Fruit fly (Drosophila melanogaster): ENCODE results near the gene CG17570.

The CG17570 gene

DNA sequence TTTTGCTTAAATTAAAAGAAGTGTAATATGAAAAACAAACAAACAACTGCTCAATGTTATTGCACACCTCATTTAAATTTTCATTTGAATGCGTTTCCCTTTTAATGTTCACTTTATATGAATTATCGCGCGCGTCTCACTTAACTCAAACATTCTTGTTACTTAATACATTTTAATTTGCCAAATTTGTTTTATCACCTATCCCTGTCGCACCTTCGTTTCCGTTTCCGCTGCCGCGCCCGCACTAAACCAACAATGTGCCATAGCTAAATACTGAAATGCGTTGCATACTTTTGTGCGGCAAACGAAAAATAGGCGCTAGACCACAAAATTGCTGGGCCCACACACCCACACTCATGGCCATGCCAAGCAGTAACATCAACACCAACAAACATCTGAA lies 23.0 kb upstream of the CG17570 start (continued):
- TF ChIP-seq ken (GFP tag; IDR thresholded peaks at IDR 0.05) (peak; percentile 50; the same call in 2 of the 3 replicates), CG7271 (tag; optimal IDR thresholded peaks at IDR 0.05) (peak; percentile 97), Deaf1 (tag; optimal IDR thresholded peaks at IDR 0.05) (no peak), salm (tag; optimal IDR thresholded peaks at IDR 0.05) (peak; percentile 31), fd102C (GFP tag; optimal IDR thresholded peaks at IDR 0.05) (peak; percentile 81), CG3838 (GFP tag; optimal IDR thresholded peaks at IDR 0.05) (no peak), CG2889 (GFP tag; IDR thresholded peaks at IDR 0.05) (no peak), CG11456 (GFP tag; IDR thresholded peaks at IDR 0.05) (peak; percentile 80), schlank (tag; optimal IDR thresholded peaks at IDR 0.05) (peak; percentile 57), lilli (GFP tag; optimal IDR thresholded peaks at IDR 0.05) (no peak), CG16863 (GFP tag; optimal IDR thresholded peaks at IDR 0.05) (peak; percentile 30), rib (GFP tag; IDR thresholded peaks at IDR 0.05) (no peak), BtbVII (GFP tag; optimal IDR thresholded peaks at IDR 0.05) (peak; percentile 65), CG2678 (tag; optimal IDR thresholded peaks at IDR 0.05) (peak; percentile 35), dysf (GFP tag; IDR thresholded peaks at IDR 0.05) (peak; percentile 23; the same call in 1 of the 3 replicates), BEAF-32 (GFP tag; optimal IDR thresholded peaks at IDR 0.05) (no peak), CG2712 (tag; optimal IDR thresholded peaks at IDR 0.05) (peak; percentile 17), CG18619 (GFP tag; optimal IDR thresholded peaks at IDR 0.05) (peak; percentile 75), ase (GFP tag; IDR thresholded peaks at IDR 0.05) (peak; percentile 9; the same call in 1 of the 3 replicates), gfzf (GFP tag; optimal IDR thresholded peaks at IDR 0.05) (no peak), CG11398 (GFP tag; optimal IDR thresholded peaks at IDR 0.05) (peak; percentile 4), bcd (GFP tag; optimal IDR thresholded peaks at IDR 0.05) (peak; percentile 3), Ets65A (GFP tag) (no peak), Nf-YA (GFP tag; IDR thresholded peaks at IDR 0.05) (peak; percentile 54; the same call in 1 of the 2 replicates), HLHmδ (GFP tag; optimal IDR thresholded peaks at IDR 0.05) (peak; percentile 96), oc (tag; optimal IDR thresholded peaks at IDR 0.05) (peak; percentile 59), Dip2 (GFP tag; IDR thresholded peaks at IDR 0.05) (no peak), Dbx (GFP tag; IDR thresholded peaks at IDR 0.05) (no peak), ac (GFP tag; optimal IDR thresholded peaks at IDR 0.05) (peak; percentile 87), CG10565 (GFP tag; optimal IDR thresholded peaks at IDR 0.05) (no peak), stwl (tag; optimal IDR thresholded peaks at IDR 0.05) (peak; percentile 76), sens (GFP tag) (peak; percentile 95), lola (GFP tag; optimal IDR thresholded peaks at IDR 0.05) (no peak), CG4707 (GFP tag; optimal IDR thresholded peaks at IDR 0.05) (peak; percentile 89), caup (GFP tag; optimal IDR thresholded peaks at IDR 0.05; ENCODE audit: severe bottlenecking) (peak; percentile 29), Meics (GFP tag; optimal IDR thresholded peaks at IDR 0.05) (peak; percentile 67), CG9609 (GFP tag; optimal IDR thresholded peaks at IDR 0.05) (peak; percentile 37), CTCF (GFP tag; optimal IDR thresholded peaks at IDR 0.05) (peak; percentile 57), CG9215 (GFP tag; IDR thresholded peaks at IDR 0.05) (no peak), CG34224 (GFP tag; IDR thresholded peaks at IDR 0.05; ENCODE audit: partially characterized antibody) (no peak), CG3281 (GFP tag; optimal IDR thresholded peaks at IDR 0.05) (peak; percentile 76), CG9876 (GFP tag; optimal IDR thresholded peaks at IDR 0.05) (peak; percentile 14), Bteb2 (GFP tag; optimal IDR thresholded peaks at IDR 0.05) (no peak), pum (GFP tag; optimal IDR thresholded peaks at IDR 0.05) (peak; percentile 33), CG14667 (GFP tag; IDR thresholded peaks at IDR 0.05) (peak; percentile 16; the same call in 1 of the 2 replicates), Sry-β (GFP tag; optimal IDR thresholded peaks at IDR 0.05) (peak; percentile 24), gem (tag; optimal IDR thresholded peaks at IDR 0.05) (peak; percentile 11), bsh (GFP tag; optimal IDR thresholded peaks at IDR 0.05) (peak in 1 of 2 experiments; percentile 66)
